Worm (Caenorhabditis elegans): Measurements from ENCODE around the gene srt-47.

ce11 chrIV:15065653-15066052, 12.5 kb upstream of the srt-47 start, which contains the start of gene Y41E3.18:
- TF ChIP-seq ztf-23 (GFP tag; IDR thresholded peaks at IDR 0.05) (no peak), med-1 (GFP tag; optimal IDR thresholded peaks at IDR 0.05; ENCODE audit: insufficient read depth) (no peak), klf-2 (GFP tag; conservative IDR thresholded peaks at IDR 0.05) (no peak), T22C8.4 (GFP tag; IDR thresholded peaks at IDR 0.05) (no peak), ztf-29 (GFP tag; IDR thresholded peaks at IDR 0.05) (no peak), cog-1 (tag; optimal IDR thresholded peaks at IDR 0.05) (no peak), flt-1 (GFP tag; IDR thresholded peaks at IDR 0.05) (no peak), ref-1 (GFP tag; conservative IDR thresholded peaks at IDR 0.05) (no peak), tab-1 (GFP tag; IDR thresholded peaks at IDR 0.05) (no peak)
